Worm (Caenorhabditis elegans) whole organism, L4 larva: Measurements from ENCODE around the gene C15C7.4.

ENCODE experiments used
- lin-13 ChIP-seq: fragments of 150-350 bp; optimal IDR thresholded peaks from 2 replicates; lab custom pipeline; 2014; ENCODE audit warnings: missing biosample characterization, missing genetic modification reagents, missing genetic modification characterization
- pqm-1 ChIP-seq: sonication (generic microtip); optimal IDR thresholded peaks from 2 replicates; lab custom pipeline; 2017; ENCODE audit warnings: missing biosample characterization, missing genetic modification characterization

ce11 chrX:3190193-3190592, 44.8 kb downstream of the C15C7.4 start:
- TF ChIP-seq lin-13 (GFP tag; lab: Kevin White, UChicago) = no peak
- TF ChIP-seq pqm-1 (tag; lab: Kevin White, UChicago) = no peak
